Fruit fly (Drosophila melanogaster) S2 (cell line): ENCODE results near the gene Cpn.

Experiments used
- CG8478 ChIP-seq: fragments of >200 bp; optimal IDR thresholded peaks from 2 replicates; lab custom pipeline; 2018
- CTCF ChIP-seq, 2 experiments: fragments of >200 bp; optimal IDR thresholded peaks; 2 replicates each; lab custom pipeline; 2018

dm6 chr3R:12121161-12121560 lies 44.8 kb downstream of the Cpn start:
- no peak for TF ChIP-seq CG8478 (lab: Kevin White, UChicago)
- no peak for TF ChIP-seq CTCF (optimal IDR thresholded peaks at IDR 0.05; lab: Kevin White, UChicago)
